Worm (Caenorhabditis elegans): ENCODE measurements around the gene ptp-2.

The ptp-2 gene

DNA sequence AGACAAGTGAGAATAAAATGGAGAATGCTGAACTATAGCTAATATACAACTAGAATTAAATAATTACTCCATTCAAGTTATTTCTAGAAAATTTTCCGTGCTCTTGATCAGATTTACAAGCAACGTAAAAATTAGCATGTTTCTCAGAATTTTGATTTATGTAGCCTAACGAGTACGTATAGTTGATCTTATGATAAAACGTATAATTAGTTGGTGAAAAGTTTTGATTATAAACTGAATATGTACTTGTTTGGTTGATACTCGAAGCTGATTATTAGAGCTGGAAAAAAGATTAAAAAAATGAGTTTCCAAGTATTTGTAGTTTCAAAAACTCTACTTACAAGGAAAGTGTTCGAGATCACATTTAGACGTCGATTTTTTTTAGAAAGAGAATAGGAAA lies 21.9 kb upstream of the ptp-2 start:
- TF ChIP-seq Y75B8A.6 (GFP tag; IDR thresholded peaks at IDR 0.05) (no peak), egl-27 (tag; optimal IDR thresholded peaks at IDR 0.05) (no peak), nhr-11 (tag; optimal IDR thresholded peaks at IDR 0.05) (peak; percentile 66), lin-29 (GFP tag; IDR thresholded peaks at IDR 0.05) (no peak), aha-1 (tag) (peak; percentile 74)

DNA sequence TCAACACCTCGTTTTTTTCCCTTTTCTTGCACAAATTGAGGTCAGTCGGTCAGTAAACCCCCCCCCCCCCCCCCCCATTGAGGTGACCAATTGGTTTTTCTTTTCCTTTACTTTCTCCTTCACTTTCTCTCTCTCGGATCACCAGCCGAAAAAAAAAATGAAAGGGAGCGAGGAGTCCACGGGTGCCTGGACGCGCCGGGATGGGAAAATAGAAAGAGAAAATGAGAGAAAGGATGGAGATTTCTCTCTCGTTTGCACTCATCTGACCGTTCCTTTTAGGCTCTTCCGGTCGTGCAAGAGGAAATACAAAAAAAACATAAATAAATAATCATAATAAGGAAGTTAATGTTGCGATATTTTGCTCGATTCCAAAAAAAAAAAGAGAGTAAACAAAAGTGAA lies 19.4 kb upstream of the ptp-2 start:
- no peak for TF ChIP-seq nhr-102 (tag; optimal IDR thresholded peaks at IDR 0.05)
- TF ChIP-seq lin-13 (GFP tag; optimal IDR thresholded peaks at IDR 0.05) = no peak
- no peak for TF ChIP-seq nhr-48 (tag; optimal IDR thresholded peaks at IDR 0.05)
- TF ChIP-seq rbr-2 (tag; optimal IDR thresholded peaks at IDR 0.05) = no peak
- no peak for TF ChIP-seq mes-2 (tag; optimal IDR thresholded peaks at IDR 0.05; ENCODE audit: poor library complexity, severe bottlenecking)
- no peak for TF ChIP-seq madf-9 (GFP tag; conservative IDR thresholded peaks at IDR 0.05)
- TF ChIP-seq unc-130 (GFP tag; optimal IDR thresholded peaks at IDR 0.05) = no peak
- no peak for TF ChIP-seq Y48G9A.11 (GFP tag; IDR thresholded peaks at IDR 0.05)
- TF ChIP-seq mxl-2 (GFP tag; conservative IDR thresholded peaks at IDR 0.05) = no peak
- TF ChIP-seq snpc-1.2 (GFP tag; IDR thresholded peaks at IDR 0.05) = no peak
- no peak for TF ChIP-seq ceh-44 (GFP tag; IDR thresholded peaks at IDR 0.05)
- TF ChIP-seq dmd-9 (GFP tag; IDR thresholded peaks at IDR 0.05) = no peak
- no peak for TF ChIP-seq ZK546.5 (tag; optimal IDR thresholded peaks at IDR 0.05)
- no peak for TF ChIP-seq daf-16 (GFP tag; optimal IDR thresholded peaks at IDR 0.05)
- TF ChIP-seq daf-16 (tag; optimal IDR thresholded peaks at IDR 0.05) = no peak
- no peak for TF ChIP-seq mxl-3 (GFP tag; optimal IDR thresholded peaks at IDR 0.05)
- no peak for TF ChIP-seq fos-1 (tag; optimal IDR thresholded peaks at IDR 0.05)
- no peak for TF ChIP-seq ztf-7 (tag; optimal IDR thresholded peaks at IDR 0.05)
- no peak for TF ChIP-seq T26A8.4 (GFP tag; IDR thresholded peaks at IDR 0.05)
- TF ChIP-seq tag-97 (GFP tag; IDR thresholded peaks at IDR 0.05) = no peak
- no peak for TF ChIP-seq pha-4 (GFP tag; IDR thresholded peaks at IDR 0.05)
- peak; percentile 32 for TF ChIP-seq pha-4 (tag; optimal IDR thresholded peaks at IDR 0.05)
- no peak for TF ChIP-seq daf-12 (tag; optimal IDR thresholded peaks at IDR 0.05)
- TF ChIP-seq vab-7 (GFP tag; IDR thresholded peaks at IDR 0.05) = no peak
- peak; percentile 67 for TF ChIP-seq hlh-11 (tag; optimal IDR thresholded peaks at IDR 0.05)
- TF ChIP-seq lin-39 (tag; optimal IDR thresholded peaks at IDR 0.05) = no peak
- no peak for TF ChIP-seq nhr-42 (GFP tag; IDR thresholded peaks at IDR 0.05)
- no peak for TF ChIP-seq snpc-4 (tag; optimal IDR thresholded peaks at IDR 0.05)
- TF ChIP-seq F10B5.3 (tag; optimal IDR thresholded peaks at IDR 0.05) = no peak
- peak; percentile 28 for TF ChIP-seq nhr-28 (tag; optimal IDR thresholded peaks at IDR 0.05)
- no peak for TF ChIP-seq nhr-41 (GFP tag; IDR thresholded peaks at IDR 0.05)
- no peak for TF ChIP-seq nhr-76 (tag; optimal IDR thresholded peaks at IDR 0.05)
- no peak for TF ChIP-seq F44E2.7 (GFP tag; IDR thresholded peaks at IDR 0.05)
- no peak for TF ChIP-seq ceh-20 (GFP tag; IDR thresholded peaks at IDR 0.05)
- TF ChIP-seq daf-19 (GFP tag; conservative IDR thresholded peaks at IDR 0.05) = no peak
- TF ChIP-seq saeg-2 (GFP tag; IDR thresholded peaks at IDR 0.05) = no peak
- TF ChIP-seq D1046.2 (GFP tag; IDR thresholded peaks at IDR 0.05) = no peak
- no peak for TF ChIP-seq F37D6.2 (tag; optimal IDR thresholded peaks at IDR 0.05)
- peak; percentile 15 for TF ChIP-seq dve-1 (tag; optimal IDR thresholded peaks at IDR 0.05; ENCODE audit: insufficient read depth)
- peak in 1 of 2 experiments; percentile 3 for TF ChIP-seq unc-62 (GFP tag; optimal IDR thresholded peaks at IDR 0.05 in 1 of 2)
- TF ChIP-seq unc-62 (tag; optimal IDR thresholded peaks at IDR 0.05) = no peak
- no peak for TF ChIP-seq php-3 (GFP tag; IDR thresholded peaks at IDR 0.05)
- TF ChIP-seq hlh-30 (tag; optimal IDR thresholded peaks at IDR 0.05; ENCODE audit: insufficient read depth) = peak; percentile 3
- peak; percentile 64 for TF ChIP-seq aha-1 (tag)
- TF ChIP-seq arid-1 (GFP tag; conservative IDR thresholded peaks at IDR 0.05) = no peak
- no peak for TF ChIP-seq zfp-2 (tag; optimal IDR thresholded peaks at IDR 0.05)
- no peak for TF ChIP-seq aly-2 (tag; optimal IDR thresholded peaks at IDR 0.05)
- no peak for TF ChIP-seq Y105C5A.15 (GFP tag; IDR thresholded peaks at IDR 0.05)
